Worm (Caenorhabditis elegans) whole organism, early embryonic: Measurements from ENCODE around the gene ZC204.17.

Experiments
- F13C5.2 ChIP-seq: sonication (generic microtip); optimal IDR thresholded peaks from 2 replicates; lab custom pipeline; 2017; ENCODE audit warnings: mild to moderate bottlenecking, missing genetic modification characterization, inconsistent platforms, missing compliant biosample characterization
- ama-1 ChIP-seq: fragments of 150-350 bp; optimal IDR thresholded peaks from 2 replicates; lab custom pipeline; 2014
- pes-1 ChIP-seq: fragments of 200-800 bp; sonication (Bioruptor generic); IDR thresholded peaks from 2 replicates; pipeline ENCODE4 v1.3.6; 2022; ENCODE audit warnings: missing genetic modification reagents, missing genetic modification characterization, missing compliant biosample characterization
- sea-1 ChIP-seq: fragments of 200-800 bp; sonication (Bioruptor generic); conservative IDR thresholded peaks from 2 replicates; pipeline ENCODE4 v1.3.6; 2022; ENCODE audit warnings: missing genetic modification characterization, missing compliant biosample characterization

DNA sequence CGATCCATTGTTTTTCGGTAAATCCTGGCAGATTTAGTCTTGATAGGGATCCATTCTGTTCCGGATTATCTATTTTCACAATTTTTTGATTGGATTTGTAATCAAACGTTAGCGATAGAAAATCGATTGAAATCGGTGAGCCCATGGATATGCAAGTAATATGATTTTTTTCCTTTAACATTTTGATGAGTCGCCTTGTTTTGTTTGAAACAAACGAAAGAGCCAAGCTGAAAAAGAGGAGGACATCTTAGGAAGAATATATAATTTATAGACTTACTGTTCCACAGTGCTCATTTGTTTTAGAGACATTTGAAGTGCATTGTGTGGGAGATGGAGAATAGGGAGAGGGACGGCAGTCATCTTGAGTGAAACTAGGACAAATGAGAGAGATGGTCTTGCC lies 42.7 kb upstream of the ZC204.17 start, which contains the start of the genes fbxb-18 and fbxb-19:
- TF ChIP-seq ama-1 (lab: Kevin White, UChicago) (no peak), F13C5.2 (no peak), sea-1 (GFP tag; lab: Robert Waterston, UW) (no peak), pes-1 (GFP tag; lab: Robert Waterston, UW) (no peak)
